Worm (Caenorhabditis elegans) whole organism, L4/young adult: Measurements from ENCODE around the gene B0035.13.
"Not testable (repeated sequence)": the region's sequence is repeated elsewhere in the genome, so short reads cannot be mapped to it uniquely, and the experiment has no call there.

Source experiments
- W03F9.2 ChIP-seq: fragments of 150-350 bp; optimal IDR thresholded peaks from 2 replicates; lab custom pipeline; 2014; ENCODE audit warnings: missing biosample characterization, missing genetic modification characterization
- dao-5 ChIP-seq: sonication (generic microtip); optimal IDR thresholded peaks from 2 replicates; lab custom pipeline; 2016; ENCODE audit warnings: missing genotype, missing genetic modification characterization, moderate library complexity, missing compliant biosample characterization
- him-1 ChIP-seq: sonication (generic microtip); optimal IDR thresholded peaks from 2 replicates; lab custom pipeline; 2016; ENCODE audit warnings: missing genotype, missing genetic modification reagents, missing genetic modification characterization, missing compliant biosample characterization

The B0035.13 gene

ce11 chrIV:11326939-11327565, 20.5 kb upstream of the B0035.13 start, which contains the start of gene B0035.21:
Gene B0035.21, plus strand, starts transcription at chrIV:11327260.
- TF ChIP-seq him-1 (no peak), W03F9.2 (tag; lab: Kevin White, UChicago) (no peak), dao-5 (tag; lab: Kevin White, UChicago) (no peak)

ce11 chrIV:11324741-11325140, 18.2 kb upstream of the B0035.13 start, which contains the start of gene his-48:
Gene his-48, plus strand, starts transcription at chrIV:11324745.
- not testable (repeated sequence) for TF ChIP-seq W03F9.2 (tag; lab: Kevin White, UChicago); him-1; dao-5 (tag; lab: Kevin White, UChicago)

ce11 chrIV:11323666-11324065, 17.1 kb upstream of the B0035.13 start:
- TF ChIP-seq him-1 (no peak), W03F9.2 (tag; lab: Kevin White, UChicago) (no peak), dao-5 (tag; lab: Kevin White, UChicago) (no peak)

DNA sequence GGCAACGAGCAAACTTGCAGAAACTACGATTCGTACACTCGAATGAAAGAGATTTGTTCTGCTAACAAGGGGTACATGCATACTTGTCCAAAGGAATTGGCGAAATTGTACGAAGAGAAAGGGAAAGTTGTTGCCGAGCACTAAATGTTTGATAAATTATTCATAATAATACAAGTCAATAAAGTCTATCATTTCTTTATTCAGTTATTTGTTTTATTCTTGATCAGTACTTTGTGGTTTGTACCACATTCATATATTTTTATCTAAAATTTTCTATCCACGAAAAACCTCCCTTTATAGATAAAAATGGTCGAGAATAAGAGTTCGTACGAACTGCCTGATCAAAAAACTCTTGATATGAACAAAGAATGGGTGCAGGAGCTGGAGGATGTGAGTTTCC, 14.0 kb upstream of the B0035.13 start, which contains the start of gene edg-1:
TSS of gene edg-1 (plus strand) at position 301 of the 400 bp plus-strand sequence.
- TF ChIP-seq him-1: no peak
- no peak for TF ChIP-seq dao-5 (tag; lab: Kevin White, UChicago)
- no peak for TF ChIP-seq W03F9.2 (tag; lab: Kevin White, UChicago)

DNA sequence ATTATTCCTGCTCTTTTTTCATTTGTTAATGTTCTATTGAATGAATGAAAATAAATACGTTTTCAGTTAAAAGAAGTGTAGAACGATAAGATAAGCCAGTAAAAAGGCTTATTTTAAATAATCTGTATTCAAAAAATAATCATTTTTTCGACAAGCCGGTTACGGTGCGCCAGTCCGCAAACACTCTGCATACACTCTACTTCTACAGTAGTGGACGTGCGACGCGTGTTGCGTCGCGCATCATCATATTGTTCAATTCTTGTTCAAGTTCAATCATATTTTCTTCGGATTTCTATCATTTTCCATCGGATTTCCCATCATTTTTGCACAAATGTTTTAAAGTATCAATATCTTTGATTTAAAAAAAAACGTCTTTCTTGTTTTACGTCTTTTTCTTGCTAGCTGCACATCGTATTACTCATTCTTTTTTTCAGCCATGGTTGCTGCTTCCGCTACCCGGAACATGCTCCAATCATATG, 13.4 kb upstream of the B0035.13 start, which contains the start of gene B0035.18:
TSS of gene B0035.18 (plus strand) at position 429 of the 479 bp plus-strand sequence.
- TF ChIP-seq him-1 (no peak), dao-5 (tag; lab: Kevin White, UChicago) (no peak), W03F9.2 (tag; lab: Kevin White, UChicago) (no peak)

ce11 chrIV:11317119-11317518, 10.6 kb upstream of the B0035.13 start, which contains the start of gene gspd-1:
Gene gspd-1, plus strand, starts transcription at chrIV:11317419.
- no peak for TF ChIP-seq him-1
- TF ChIP-seq W03F9.2 (tag; lab: Kevin White, UChicago): no peak
- TF ChIP-seq dao-5 (tag; lab: Kevin White, UChicago): no peak

DNA sequence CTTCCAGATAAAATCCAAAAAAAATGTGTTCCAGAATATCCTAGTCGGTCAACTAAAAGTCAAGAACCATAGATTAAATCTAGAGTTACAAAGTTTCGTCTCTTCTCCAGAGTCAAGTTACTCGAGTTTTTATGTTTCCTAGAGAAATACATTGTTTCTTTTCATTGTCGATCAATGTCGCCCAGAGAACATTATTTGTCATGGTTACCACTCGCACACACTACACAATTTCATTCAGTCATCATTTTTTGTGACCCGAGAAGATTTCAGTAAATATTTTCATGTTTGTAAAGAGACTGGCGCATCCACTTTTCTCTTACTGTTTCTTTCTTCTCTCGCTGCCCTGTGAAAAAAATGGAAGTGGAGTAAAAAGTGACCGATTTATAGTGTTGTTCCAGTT, 10.1 kb upstream of the B0035.13 start:
- TF ChIP-seq dao-5 (tag; lab: Kevin White, UChicago) (no peak), him-1 (no peak), W03F9.2 (tag; lab: Kevin White, UChicago) (no peak)

ce11 chrIV:11316106-11316505, 9.6 kb upstream of the B0035.13 start:
- TF ChIP-seq W03F9.2 (tag; lab: Kevin White, UChicago) (no peak), dao-5 (tag; lab: Kevin White, UChicago) (no peak), him-1 (no peak)

ce11 chrIV:11315688-11316087, 9.2 kb upstream of the B0035.13 start:
- TF ChIP-seq dao-5 (tag; lab: Kevin White, UChicago) (no peak), him-1 (no peak)

DNA sequence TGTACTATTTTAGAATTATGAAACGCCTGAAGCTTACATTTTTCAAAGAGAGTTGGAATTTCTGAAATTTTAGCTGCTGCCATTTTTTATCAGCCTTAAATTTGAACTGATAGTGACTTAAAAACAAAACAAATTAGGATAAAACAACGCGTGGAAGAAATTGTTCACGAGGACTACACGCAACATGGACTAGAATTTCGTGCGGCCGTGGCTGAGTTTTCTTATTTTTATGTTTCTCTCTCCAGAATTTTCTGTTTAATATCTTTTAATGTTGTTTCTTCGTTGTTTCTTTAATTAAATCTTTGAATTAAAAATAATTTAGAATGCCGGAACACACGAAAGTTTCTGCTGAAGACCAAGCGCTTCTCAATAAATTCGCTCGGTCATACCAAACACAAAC, 8.4 kb upstream of the B0035.13 start, which contains the start of the genes B0035.3, B0035.22 and pfd-4:
TSS of gene B0035.3 (minus strand) at position 114 of the 400 bp plus-strand sequence.
TSS of gene B0035.22 (plus strand) at position 269 of the 400 bp plus-strand sequence.
TSS of gene pfd-4 (plus strand) at position 323 of the 400 bp plus-strand sequence.
- TF ChIP-seq W03F9.2 (tag; lab: Kevin White, UChicago) (peak; percentile 81), dao-5 (tag; lab: Kevin White, UChicago) (no peak), him-1 (no peak)

ce11 chrIV:11313880-11314279, 7.4 kb upstream of the B0035.13 start, which contains the start of gene dnj-2:
Gene dnj-2, minus strand, starts transcription at chrIV:11313980.
- TF ChIP-seq W03F9.2 (tag; lab: Kevin White, UChicago): no peak
- TF ChIP-seq dao-5 (tag; lab: Kevin White, UChicago): no peak
- no peak for TF ChIP-seq him-1

DNA sequence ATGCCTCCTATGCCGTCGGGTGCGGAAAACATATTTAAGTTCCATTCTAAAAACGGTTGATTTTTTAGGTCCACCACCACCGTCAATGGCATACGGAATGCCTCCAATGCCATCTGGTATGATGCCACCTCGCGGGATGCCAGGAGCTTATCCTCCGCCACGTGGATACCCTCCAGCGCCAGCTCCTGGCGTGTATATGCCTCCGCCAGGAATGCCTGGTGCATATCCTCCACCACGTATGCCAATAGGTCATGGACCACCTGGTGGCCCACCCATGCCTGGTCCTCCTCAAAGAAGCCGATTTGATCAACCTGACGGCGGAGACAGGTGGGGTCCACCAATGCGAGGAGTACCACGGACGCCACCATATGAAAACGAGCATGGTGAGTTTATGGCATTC, 5.0 kb upstream of the B0035.13 start:
- TF ChIP-seq him-1 (no peak), dao-5 (tag; lab: Kevin White, UChicago) (no peak), W03F9.2 (tag; lab: Kevin White, UChicago) (no peak)

- TF ChIP-seq dao-5 (tag; lab: Kevin White, UChicago): no peak
- TF ChIP-seq W03F9.2 (tag; lab: Kevin White, UChicago): peak; percentile 49
- TF ChIP-seq him-1: no peak
Observed at ce11 chrIV:11310624-11311023, 4.1 kb upstream of the B0035.13 start, which contains the start of gene znf-207. Gene znf-207, plus strand, starts transcription at chrIV:11310972.

DNA sequence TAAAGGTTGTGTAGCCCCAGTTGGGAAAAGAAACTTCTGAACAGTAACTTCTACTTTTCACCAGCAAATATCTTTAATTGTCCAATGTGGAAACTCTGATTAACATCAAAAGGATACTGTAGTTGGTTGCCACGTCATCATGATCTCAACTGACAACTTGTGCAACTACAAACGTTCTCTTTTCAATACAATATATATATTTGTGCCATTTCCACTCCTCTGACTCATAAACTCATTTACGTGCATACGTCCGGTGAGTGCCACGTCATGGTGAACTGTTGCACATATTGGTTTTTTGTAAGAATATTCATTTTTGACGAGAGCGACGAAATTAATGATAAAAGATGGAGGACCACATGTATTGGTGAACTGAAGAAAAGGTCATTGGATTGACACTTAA, 1.2 kb upstream of the B0035.13 start:
- TF ChIP-seq dao-5 (tag; lab: Kevin White, UChicago): no peak
- TF ChIP-seq him-1: no peak
- TF ChIP-seq W03F9.2 (tag; lab: Kevin White, UChicago): no peak
